Fruit fly (Drosophila melanogaster) S2 (cell line): ENCODE results near the gene Rai1.
A peak's percentile ranks its signal among the peaks of the same experiment; 100 is the strongest.

ENCODE experiments used
- CG8478 ChIP-seq: fragments of >200 bp; optimal IDR thresholded peaks from 2 replicates; lab custom pipeline; 2018
- CTCF ChIP-seq, 2 experiments: fragments of >200 bp; optimal IDR thresholded peaks; 2 replicates each; lab custom pipeline; 2018

DNA sequence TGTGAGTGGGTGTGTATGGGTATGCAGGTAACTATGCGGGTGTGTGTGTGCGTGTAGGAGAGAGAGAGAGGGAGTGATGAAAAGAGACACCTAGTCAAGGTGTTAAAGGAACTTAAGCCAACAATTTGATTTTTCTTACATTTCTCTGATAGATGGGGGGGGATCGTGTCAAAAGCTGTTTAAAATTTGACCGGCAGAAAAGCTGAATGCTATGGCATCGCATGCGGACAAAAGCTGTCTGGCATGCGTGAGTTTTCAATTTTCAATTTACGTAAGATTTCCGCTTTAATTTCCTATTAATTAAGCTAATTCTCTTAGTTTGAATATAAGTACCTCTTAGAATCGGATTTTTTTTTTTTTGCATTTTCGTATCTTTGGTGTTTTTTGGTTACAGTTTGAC, 36.8 kb upstream of the Rai1 start:
- TF ChIP-seq CG8478 (lab: Kevin White, UChicago) (no peak), CTCF (optimal IDR thresholded peaks at IDR 0.05; lab: Kevin White, UChicago) (peak in 1 of 2 experiments; percentile 9)
